Worm (Caenorhabditis elegans): ENCODE data around the gene F54D5.5.

DNA sequence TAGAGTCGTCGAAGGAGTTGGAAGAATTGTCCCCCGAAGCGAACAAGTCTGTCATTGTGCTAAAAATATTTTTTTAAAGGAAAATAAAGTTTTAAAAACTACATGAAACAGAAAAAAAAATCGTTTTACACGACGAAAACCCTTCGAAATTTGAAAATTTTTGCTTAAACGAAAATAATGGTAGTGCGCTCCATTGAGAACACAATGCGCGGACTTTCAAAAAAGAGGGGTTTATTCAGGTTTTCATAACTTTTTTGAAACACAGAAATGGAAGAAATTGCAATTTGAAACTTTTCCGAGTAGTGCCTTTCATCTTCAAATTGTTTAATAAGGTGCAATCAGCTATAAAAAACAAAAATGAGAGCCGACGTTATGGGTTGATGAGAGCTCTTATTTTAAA, 32.9 kb upstream of the F54D5.5 start, which contains the start of gene npp-5:
- TF ChIP-seq ham-2 (GFP tag; optimal IDR thresholded peaks at IDR 0.05) (no peak), blmp-1 (tag; optimal IDR thresholded peaks at IDR 0.05) (no peak), cnd-1 (tag; optimal IDR thresholded peaks at IDR 0.05) (no peak), pha-4 (tag; optimal IDR thresholded peaks at IDR 0.05) (no peak), unc-120 (tag; optimal IDR thresholded peaks at IDR 0.05; ENCODE audit: poor library complexity, severe bottlenecking) (no peak), tbx-8 (GFP tag; optimal IDR thresholded peaks at IDR 0.05) (no peak), elt-3 (tag; optimal IDR thresholded peaks at IDR 0.05) (no peak), nhr-28 (tag; optimal IDR thresholded peaks at IDR 0.05) (no peak), mep-1 (tag; optimal IDR thresholded peaks at IDR 0.05) (no peak)
